Worm (Caenorhabditis elegans): ENCODE data around the gene ckk-1.

The ckk-1 gene

ce11 chrIII:5603439-5603986, 31.8 kb upstream of the ckk-1 start, which contains the start of gene madf-11 (continued):
- TF ChIP-seq mcd-1 (GFP tag; IDR thresholded peaks at IDR 0.05) (peak; percentile 66), zfh-2 (GFP tag; conservative IDR thresholded peaks at IDR 0.05) (peak; percentile 90), nfyb-1 (GFP tag; IDR thresholded peaks at IDR 0.05) (0 out of 2 replicates have a peak, but pooled peaks have one; percentile 35), Y79H2A.3 (GFP tag; conservative IDR thresholded peaks at IDR 0.05) (no peak), Y53G8AR.9 (GFP tag; conservative IDR thresholded peaks at IDR 0.05) (0 out of 2 replicates have a peak, but pooled peaks have one; percentile 42), hlh-26 (GFP tag; conservative IDR thresholded peaks at IDR 0.05) (no peak), lin-35 (GFP tag; optimal IDR thresholded peaks at IDR 0.05) (peak in 1 of 3 experiments; percentile 67), B0336.3 (GFP tag; IDR thresholded peaks at IDR 0.05) (no peak), ZK185.1 (tag; optimal IDR thresholded peaks at IDR 0.05; ENCODE audit: poor library complexity, severe bottlenecking) (peak; percentile 28), snpc-1.1 (tag; optimal IDR thresholded peaks at IDR 0.05; ENCODE audit: insufficient read depth) (no peak), ztf-22 (GFP tag; optimal IDR thresholded peaks at IDR 0.05) (no peak), K12H6.12 (tag; optimal IDR thresholded peaks at IDR 0.05) (peak; percentile 62), K11D2.4 (GFP tag; IDR thresholded peaks at IDR 0.05) (0 out of 2 replicates have a peak, but pooled peaks have one; percentile 17), cebp-1 (GFP tag; IDR thresholded peaks at IDR 0.05) (no peak), cebp-1 (tag; optimal IDR thresholded peaks at IDR 0.05) (peak; percentile 58), T07F8.4 (tag; optimal IDR thresholded peaks at IDR 0.05) (no peak), attf-3 (GFP tag; conservative IDR thresholded peaks at IDR 0.05) (peak; percentile 31; the same call in 1 of the 2 replicates), ceh-100 (GFP tag; IDR thresholded peaks at IDR 0.05) (peak; percentile 19; the same call in 1 of the 2 replicates), dox-1 (GFP tag; IDR thresholded peaks at IDR 0.05) (peak; percentile 33; the same call in 1 of the 2 replicates), F52B5.7 (tag; optimal IDR thresholded peaks at IDR 0.05) (no peak), Y53F4B.3 (GFP tag; IDR thresholded peaks at IDR 0.05) (no peak)

ce11 chrIII:5604080-5604479, 31.2 kb upstream of the ckk-1 start, which contains the start of gene xnd-1:
Gene xnd-1, plus strand, starts transcription at chrIII:5604460.
- TF ChIP-seq lin-54 (GFP tag; optimal IDR thresholded peaks at IDR 0.05) (peak; percentile 46), snpc-1.3 (tag; optimal IDR thresholded peaks at IDR 0.05; ENCODE audit: insufficient read depth) (peak; percentile 57), madf-8 (GFP tag; conservative IDR thresholded peaks at IDR 0.05) (0 out of 2 replicates have a peak, but pooled peaks have one; percentile 36), efl-1 (GFP tag; optimal IDR thresholded peaks at IDR 0.05) (peak; percentile 41), D2030.7 (GFP tag; IDR thresholded peaks at IDR 0.05) (peak; percentile 43; the same call in 1 of the 2 replicates), zim-3 (tag; optimal IDR thresholded peaks at IDR 0.05) (no peak), him-1 (tag; optimal IDR thresholded peaks at IDR 0.05) (no peak), aptf-3 (GFP tag; IDR thresholded peaks at IDR 0.05) (no peak), ceh-91 (GFP tag; IDR thresholded peaks at IDR 0.05) (peak; percentile 52), lin-35 (GFP tag; optimal IDR thresholded peaks at IDR 0.05) (no peak), zfh-2 (GFP tag; conservative IDR thresholded peaks at IDR 0.05) (no peak), B0019.2 (GFP tag; conservative IDR thresholded peaks at IDR 0.05) (peak; percentile 54; the same call in 1 of the 2 replicates), hmg-20 (GFP tag; IDR thresholded peaks at IDR 0.05) (no peak), ztf-26 (tag; optimal IDR thresholded peaks at IDR 0.05) (no peak), F49E8.2 (tag; optimal IDR thresholded peaks at IDR 0.05; ENCODE audit: insufficient read depth) (peak; percentile 48), ztf-18 (tag; optimal IDR thresholded peaks at IDR 0.05) (no peak), F33H1.4 (GFP tag; IDR thresholded peaks at IDR 0.05) (peak; percentile 82), F23B12.7 (tag; optimal IDR thresholded peaks at IDR 0.05; ENCODE audit: insufficient read depth) (no peak), lsl-1 (GFP tag; optimal IDR thresholded peaks at IDR 0.05) (peak; percentile 95), ztf-6 (GFP tag; IDR thresholded peaks at IDR 0.05) (no peak), attf-6 (GFP tag; IDR thresholded peaks at IDR 0.05) (no peak), ztf-25 (GFP tag; IDR thresholded peaks at IDR 0.05) (no peak), cebp-2 (GFP tag; IDR thresholded peaks at IDR 0.05) (no peak), dpl-1 (GFP tag; optimal IDR thresholded peaks at IDR 0.05) (peak; percentile 19), madf-3 (GFP tag; IDR thresholded peaks at IDR 0.05) (no peak), let-607 (tag; optimal IDR thresholded peaks at IDR 0.05) (no peak), nfyb-1 (GFP tag; IDR thresholded peaks at IDR 0.05) (no peak), aptf-2 (GFP tag; conservative IDR thresholded peaks at IDR 0.05) (no peak)
